Worm (Caenorhabditis elegans): ENCODE results near the gene immt-2.

The immt-2 gene

DNA sequence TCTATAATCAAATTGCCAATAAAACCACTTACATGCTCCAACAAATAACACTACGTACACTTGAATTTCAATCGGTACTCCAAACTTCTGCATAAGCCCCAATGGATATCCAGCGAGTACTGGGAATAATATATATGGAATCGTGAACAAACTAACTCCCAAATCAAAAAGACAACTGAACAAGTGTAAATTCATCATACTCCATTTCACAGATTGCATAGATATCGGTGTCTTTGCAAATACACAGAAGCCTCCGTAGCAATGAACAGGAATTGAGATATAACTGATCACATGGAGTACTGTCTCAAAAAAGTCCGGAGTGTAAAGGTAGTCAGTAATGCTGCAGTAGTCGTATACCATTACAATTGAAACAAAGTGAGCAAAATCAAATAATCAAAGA, 40.3 kb downstream of the immt-2 start, which contains the start of gene srh-214:
TSS of gene srh-214 (minus strand) at position 360 of the 400 bp plus-strand sequence.
- no peak for TF ChIP-seq unc-62 (GFP tag; optimal IDR thresholded peaks at IDR 0.05)

DNA sequence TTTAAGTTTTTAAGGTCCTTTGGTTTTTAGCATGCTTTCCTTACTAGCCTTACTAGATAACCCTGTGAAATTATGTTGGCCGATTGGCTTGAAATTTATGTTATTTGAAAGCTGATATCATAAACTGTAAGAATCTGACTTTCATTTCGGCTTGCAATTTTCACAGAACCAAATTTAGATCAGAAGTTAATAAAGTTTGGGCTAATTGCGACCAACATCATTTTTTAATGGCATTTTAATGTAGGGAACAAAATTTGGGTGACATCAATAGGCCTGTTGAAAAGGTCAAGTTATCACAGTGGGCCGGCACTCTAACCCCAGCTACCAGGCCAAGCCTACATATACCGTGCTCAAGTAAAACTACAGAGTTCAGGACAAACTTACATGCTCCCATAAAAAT, 42.2 kb downstream of the immt-2 start:
- TF ChIP-seq unc-62 (GFP tag; optimal IDR thresholded peaks at IDR 0.05): no peak

DNA sequence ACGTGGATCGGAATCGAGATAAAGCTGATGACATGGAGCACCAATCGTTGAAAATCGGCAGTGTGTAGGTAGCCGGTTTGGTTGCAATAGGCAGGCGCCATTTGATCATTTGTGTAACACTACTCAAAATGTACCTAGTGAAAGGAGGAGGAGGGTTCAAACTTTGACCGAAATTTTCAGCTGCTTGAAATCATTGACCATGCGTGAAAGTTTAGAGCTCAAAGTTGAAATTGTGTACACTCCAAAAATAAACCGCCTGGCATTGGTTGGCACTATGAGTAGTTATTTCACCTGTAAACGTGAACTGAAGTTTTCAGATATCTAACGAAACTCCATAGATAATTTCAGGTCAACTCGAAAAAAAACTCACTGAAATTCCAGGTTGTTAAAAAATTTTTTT, 42.9 kb downstream of the immt-2 start, which contains the start of gene srh-215:
TSS of gene srh-215 (minus strand) at position 101 of the 400 bp plus-strand sequence.
- no peak for TF ChIP-seq unc-62 (GFP tag; optimal IDR thresholded peaks at IDR 0.05)

- TF ChIP-seq unc-62 (GFP tag; optimal IDR thresholded peaks at IDR 0.05): no peak
Observed at ce11 chrV:16832865-16833264, 43.8 kb downstream of the immt-2 start, which contains the start of gene phy-3. phy-3 (plus strand) TSS chrV:16833165.

ce11 chrV:16833672-16834071, 44.6 kb downstream of the immt-2 start:
- TF ChIP-seq unc-62 (GFP tag; optimal IDR thresholded peaks at IDR 0.05): no peak

ce11 chrV:16834989-16835388, 45.9 kb downstream of the immt-2 start, which contains the start of gene tni-3:
tni-3 (minus strand) TSS chrV:16835128.
- no peak for TF ChIP-seq unc-62 (GFP tag; optimal IDR thresholded peaks at IDR 0.05)

ce11 chrV:16836100-16836499, 47.0 kb downstream of the immt-2 start:
- TF ChIP-seq unc-62 (GFP tag; optimal IDR thresholded peaks at IDR 0.05): no peak

- no peak for TF ChIP-seq unc-62 (GFP tag; optimal IDR thresholded peaks at IDR 0.05)
Observed at ce11 chrV:16838435-16838834, 49.4 kb downstream of the immt-2 start.

ce11 chrV:16840283-16840682, 51.2 kb downstream of the immt-2 start:
- TF ChIP-seq unc-62 (GFP tag; optimal IDR thresholded peaks at IDR 0.05): no peak

DNA sequence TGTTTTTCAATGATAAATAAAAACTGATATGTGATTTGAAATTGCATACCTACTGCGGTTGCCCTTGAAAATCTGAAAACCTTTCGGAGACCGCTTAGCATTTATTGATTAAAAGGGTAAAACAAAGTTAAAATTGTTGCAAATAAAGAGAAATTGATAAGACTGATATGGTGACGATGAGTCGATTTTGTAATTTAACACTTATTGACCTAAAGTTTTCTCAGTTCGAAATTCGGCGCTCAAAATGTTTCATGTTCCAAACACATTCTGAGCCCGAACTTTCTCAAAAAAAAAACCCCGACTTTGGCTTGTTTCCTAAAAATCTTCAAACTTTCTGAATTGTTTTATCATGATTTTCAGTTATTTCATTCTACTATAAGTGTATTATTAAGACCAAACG, 51.9 kb downstream of the immt-2 start, which contains the start of gene clec-40:
TSS of gene clec-40 (minus strand) at position 101 of the 400 bp plus-strand sequence.
- no peak for TF ChIP-seq unc-62 (GFP tag; optimal IDR thresholded peaks at IDR 0.05)
